Fruit fly (Drosophila melanogaster) S2 (cell line): ENCODE data around the gene mor.

ENCODE experiments used
- CG8478 ChIP-seq: fragments of >200 bp; optimal IDR thresholded peaks from 2 replicates; lab custom pipeline; 2018
- CTCF ChIP-seq, 2 experiments: fragments of >200 bp; optimal IDR thresholded peaks; 2 replicates each; lab custom pipeline; 2018

mor gene

dm6 chr3R:15993815-15994572 is 21.3 kb upstream of the mor start:
- no peak for TF ChIP-seq CTCF (optimal IDR thresholded peaks at IDR 0.05; lab: Kevin White, UChicago)
- no peak for TF ChIP-seq CG8478

- TF ChIP-seq CTCF (optimal IDR thresholded peaks at IDR 0.05; lab: Kevin White, UChicago) = no peak
- no peak for TF ChIP-seq CG8478
Measured at dm6 chr3R:15993139-15993804, 20.6 kb upstream of the mor start.

- no peak for TF ChIP-seq CTCF (optimal IDR thresholded peaks at IDR 0.05; lab: Kevin White, UChicago)
- no peak for TF ChIP-seq CG8478
Measured at dm6 chr3R:15991593-15991992, 18.9 kb upstream of the mor start.

DNA sequence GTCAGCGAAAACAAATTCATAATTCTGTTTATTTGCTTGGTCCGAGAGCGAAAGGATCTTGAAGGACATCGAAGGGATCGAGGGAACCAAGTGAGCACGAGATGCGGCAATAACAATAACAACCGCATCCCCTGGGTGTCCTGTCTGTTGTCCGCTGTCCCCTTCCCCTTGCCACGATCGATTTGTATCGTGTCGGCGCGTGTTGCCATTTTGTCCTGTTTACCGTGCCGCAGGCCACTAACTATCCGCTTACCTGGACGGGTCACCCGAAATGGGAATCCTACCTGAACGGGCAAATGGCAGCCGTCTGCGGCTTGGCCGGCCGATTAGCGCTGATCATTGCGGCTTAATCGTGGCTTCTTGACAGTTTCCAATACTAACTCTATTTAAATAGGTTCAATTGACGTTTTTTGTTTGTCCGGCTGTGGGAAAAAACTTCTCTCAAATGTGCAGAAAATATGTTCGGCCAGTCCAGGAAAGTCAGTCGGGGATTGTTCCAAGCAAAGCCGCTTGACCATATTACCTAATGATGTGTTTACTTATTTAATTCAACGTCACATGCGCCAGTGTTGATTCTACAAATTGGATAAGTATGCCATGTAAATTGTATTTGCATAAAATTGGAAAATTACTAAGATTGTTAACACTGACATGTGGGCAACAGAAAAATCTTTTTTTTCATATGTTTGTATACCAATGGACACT is 16.7 kb upstream of the mor start:
- TF ChIP-seq CTCF (optimal IDR thresholded peaks at IDR 0.05; lab: Kevin White, UChicago) (no peak), CG8478 (no peak)

dm6 chr3R:15988353-15988752 is 15.6 kb upstream of the mor start:
- TF ChIP-seq CTCF (optimal IDR thresholded peaks at IDR 0.05; lab: Kevin White, UChicago) = no peak
- no peak for TF ChIP-seq CG8478

DNA sequence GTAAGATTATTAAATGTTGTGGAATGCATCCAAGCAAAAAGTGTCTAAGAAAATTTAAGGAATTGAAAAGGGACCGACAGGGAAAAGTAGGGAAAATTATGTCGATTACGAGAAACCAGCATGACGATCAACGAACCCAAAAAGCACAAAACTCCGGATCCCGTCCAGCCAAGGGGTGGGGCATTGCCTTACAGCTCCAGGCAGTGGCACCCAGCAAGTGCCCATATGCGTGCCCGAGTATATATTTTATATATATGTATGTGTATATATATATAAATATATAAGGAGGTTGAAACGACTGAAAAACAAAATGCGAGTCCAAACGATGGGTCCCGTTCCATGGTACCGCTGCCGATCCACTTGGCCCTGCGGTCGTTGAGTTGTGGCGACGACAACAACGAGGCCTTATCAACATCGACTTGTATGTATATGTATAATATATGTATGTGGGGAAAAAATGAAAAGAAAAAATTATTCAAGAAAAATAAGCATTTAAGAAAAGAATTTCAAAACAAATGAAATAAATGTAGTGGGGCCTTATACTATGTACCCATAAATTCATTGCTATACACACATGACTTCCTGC is 14.4 kb upstream of the mor start:
- no peak for TF ChIP-seq CG8478
- TF ChIP-seq CTCF (optimal IDR thresholded peaks at IDR 0.05; lab: Kevin White, UChicago) = no peak

DNA sequence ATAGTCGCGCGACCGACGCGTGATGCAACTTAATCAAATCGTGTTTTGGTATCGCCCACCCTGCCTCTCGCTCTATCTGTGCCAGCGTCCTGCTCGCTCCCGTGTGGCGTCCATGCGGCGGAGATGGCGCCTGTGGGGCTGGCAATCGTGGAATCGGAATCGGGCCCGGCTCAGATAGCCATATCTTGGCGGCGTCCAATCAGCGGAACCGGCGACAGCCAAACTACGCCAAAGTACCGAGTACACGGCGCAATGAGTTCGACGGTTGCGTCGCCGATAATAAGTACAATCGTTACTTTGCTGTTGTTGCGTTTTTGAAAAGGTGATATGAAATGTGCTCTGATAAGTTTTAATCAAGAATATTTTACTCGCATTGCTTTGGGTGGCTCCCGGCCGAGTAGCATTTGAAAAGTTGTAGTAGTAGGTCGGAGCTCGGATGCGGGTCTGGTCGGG is 13.1 kb upstream of the mor start, which contains the start of gene srp:
srp (plus strand) TSS at position 391 of the 453 bp plus-strand sequence.
- TF ChIP-seq CG8478 (no peak), CTCF (optimal IDR thresholded peaks at IDR 0.05; lab: Kevin White, UChicago) (no peak)

DNA sequence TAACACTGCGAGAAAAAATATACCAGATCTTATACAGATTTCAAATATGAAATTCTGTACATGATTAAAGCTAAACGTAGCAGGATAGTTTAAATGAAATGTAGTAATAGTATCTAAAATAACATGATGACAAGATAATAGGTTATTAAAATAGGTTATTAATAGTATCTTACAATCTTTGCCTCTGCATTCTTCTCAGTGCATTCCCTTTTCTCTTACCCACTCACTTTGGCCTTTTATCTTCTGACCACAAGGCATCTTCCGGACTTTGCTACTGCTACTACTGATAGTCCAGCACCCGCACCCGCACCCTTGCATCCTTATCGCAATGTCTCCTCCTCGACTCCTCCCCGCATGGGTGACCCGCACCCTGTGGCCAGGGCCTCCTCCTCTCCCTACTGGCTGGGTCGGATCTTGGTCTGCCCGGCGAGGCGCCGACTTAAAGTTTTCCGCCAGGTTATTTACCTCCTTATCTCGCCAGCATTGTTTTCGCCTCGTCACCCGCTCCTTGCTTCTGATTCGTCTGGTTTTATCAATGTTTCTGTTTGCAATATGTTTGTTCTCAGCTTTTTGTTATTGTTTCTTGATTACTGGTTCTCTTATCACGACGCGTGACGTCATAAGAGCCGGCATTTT is 11.9 kb upstream of the mor start:
- no peak for TF ChIP-seq CTCF (optimal IDR thresholded peaks at IDR 0.05; lab: Kevin White, UChicago)
- no peak for TF ChIP-seq CG8478

DNA sequence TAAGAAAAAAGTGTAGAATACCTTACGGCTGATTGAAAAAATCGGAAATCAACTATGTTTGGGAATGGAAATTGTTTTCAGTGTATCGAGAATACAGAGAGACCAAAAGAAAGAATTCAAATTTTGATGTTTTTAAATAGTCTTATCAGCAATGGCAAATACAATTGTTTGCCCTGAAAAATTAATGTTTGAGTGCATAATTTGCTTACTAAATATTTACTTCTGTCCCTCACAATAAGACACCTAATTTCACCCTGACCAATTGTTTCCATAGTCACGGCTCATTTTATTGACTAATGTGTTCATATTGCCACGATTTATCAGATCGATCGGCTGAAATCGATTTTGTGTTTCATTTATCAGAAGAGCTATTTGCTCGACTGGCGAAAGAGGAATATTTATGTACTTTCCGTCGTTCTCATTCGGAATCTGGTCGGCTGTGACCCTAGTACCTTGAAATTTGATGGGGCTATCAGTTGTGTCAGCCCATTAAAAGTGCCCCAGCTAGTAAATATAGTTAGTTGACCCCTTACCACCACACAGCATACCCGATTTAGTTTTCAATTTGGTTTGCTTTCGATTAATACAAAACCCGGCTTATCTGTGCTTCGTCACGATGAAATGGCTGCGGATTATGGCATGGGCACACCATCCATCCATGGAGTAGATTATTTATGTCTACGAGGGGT is 11.0 kb upstream of the mor start:
- no peak for TF ChIP-seq CG8478
- no peak for TF ChIP-seq CTCF (optimal IDR thresholded peaks at IDR 0.05; lab: Kevin White, UChicago)

DNA sequence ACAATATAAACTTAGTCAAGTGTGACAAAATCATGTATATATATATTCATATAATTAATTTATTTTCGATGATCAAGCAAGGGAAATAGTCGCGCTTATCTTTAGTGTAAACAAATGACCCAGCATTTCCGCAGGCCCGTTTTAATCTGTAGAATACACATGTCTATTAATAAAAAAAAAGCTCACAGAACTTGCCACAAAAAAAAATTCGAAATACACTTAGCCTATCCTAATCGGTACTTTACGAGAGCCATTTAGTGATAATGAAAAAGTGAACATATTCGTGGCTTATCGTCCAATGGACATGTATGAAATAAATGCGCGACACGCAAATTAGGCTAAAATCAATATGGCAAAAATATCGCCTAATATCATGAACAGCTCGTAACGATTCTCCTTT is 2.5 kb upstream of the mor start:
- TF ChIP-seq CTCF (optimal IDR thresholded peaks at IDR 0.05; lab: Kevin White, UChicago) = no peak

DNA sequence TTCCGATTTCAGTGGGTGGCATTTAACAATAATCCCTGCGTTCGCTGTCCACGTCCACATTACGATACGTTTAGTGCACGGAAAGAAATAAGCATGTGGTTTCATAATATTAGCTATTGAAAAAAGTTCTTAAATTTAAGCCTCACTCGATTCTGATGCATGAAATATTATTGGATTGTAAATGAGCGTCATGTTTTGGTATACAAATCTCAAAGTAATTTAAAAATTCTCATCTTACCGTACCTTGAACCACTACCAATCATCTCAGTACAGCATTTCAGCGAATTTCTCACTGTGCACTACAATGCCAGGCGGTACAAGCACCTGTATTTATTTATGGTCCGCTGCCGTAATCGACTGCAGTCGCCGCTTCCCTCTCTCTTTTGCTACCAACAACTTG is 1.5 kb upstream of the mor start:
- TF ChIP-seq CTCF (optimal IDR thresholded peaks at IDR 0.05; lab: Kevin White, UChicago) (no peak), CG8478 (no peak)

- TF ChIP-seq CTCF (optimal IDR thresholded peaks at IDR 0.05; lab: Kevin White, UChicago) (peak in 1 of 2 experiments; percentile 33), CG8478 (no peak)
Measured at dm6 chr3R:15973488-15973975, 819 bp upstream of the mor start.

DNA sequence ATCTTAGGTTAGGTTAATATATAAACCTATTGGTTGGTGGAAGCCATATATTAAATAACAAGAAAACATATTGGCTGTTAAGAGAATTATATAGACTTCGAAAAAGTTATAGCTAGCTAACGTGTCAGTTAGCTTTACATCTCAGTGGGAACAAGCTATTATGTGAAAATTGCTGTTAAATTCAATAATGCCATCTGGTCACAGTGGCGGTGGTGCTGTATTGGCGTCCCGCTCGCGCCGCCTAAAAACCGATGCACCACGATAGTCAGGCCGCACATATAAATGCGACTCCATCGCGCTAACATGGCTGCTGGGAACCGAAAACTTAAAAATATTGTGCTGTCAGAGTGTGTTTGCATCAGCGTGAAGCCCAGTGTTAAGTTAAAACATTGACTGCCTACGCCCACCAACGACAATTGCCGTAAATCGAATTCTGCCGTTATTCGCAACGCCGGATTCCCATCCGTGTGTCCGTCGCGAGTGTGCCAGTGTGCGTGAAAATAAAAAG is 320 bp upstream of the mor start, which contains the start of gene Hel89B:
Hel89B (plus strand) TSS at position 320 of the 508 bp plus-strand sequence.
- no peak for TF ChIP-seq CG8478
- TF ChIP-seq CTCF (optimal IDR thresholded peaks at IDR 0.05; lab: Kevin White, UChicago) = peak; percentile 14 to 30

- TF ChIP-seq CG8478 (no peak), CTCF (optimal IDR thresholded peaks at IDR 0.05; lab: Kevin White, UChicago) (no peak)
Measured at dm6 chr3R:15965169-15965568, 7.5 kb downstream of the mor start, which contains the start of the genes CG32856 and Rbf2. Gene CG32856, minus strand, starts transcription at chr3R:15965351. Gene Rbf2, plus strand, starts transcription at chr3R:15965446.
